Fruit fly (Drosophila melanogaster) Kc167 (cell line): ENCODE measurements around the gene CG11912.

Experiments
- Myc ChIP-seq: fragments of >200 bp; optimal IDR thresholded peaks from 2 replicates; lab custom pipeline; 2017; ENCODE audit warnings: missing external identifiers
- h ChIP-seq: fragments of >200 bp; optimal IDR thresholded peaks from 3 replicates; lab custom pipeline; 2018; ENCODE audit warnings: missing external identifiers

- TF ChIP-seq h (no peak), Myc (lab: Kevin White, UChicago) (no peak)
Observed at dm6 chr2L:309177-309576, 9.9 kb downstream of the CG11912 start.
